Fruit fly (Drosophila melanogaster): Measurements from ENCODE around the gene CG15528.

CG15528 gene

DNA sequence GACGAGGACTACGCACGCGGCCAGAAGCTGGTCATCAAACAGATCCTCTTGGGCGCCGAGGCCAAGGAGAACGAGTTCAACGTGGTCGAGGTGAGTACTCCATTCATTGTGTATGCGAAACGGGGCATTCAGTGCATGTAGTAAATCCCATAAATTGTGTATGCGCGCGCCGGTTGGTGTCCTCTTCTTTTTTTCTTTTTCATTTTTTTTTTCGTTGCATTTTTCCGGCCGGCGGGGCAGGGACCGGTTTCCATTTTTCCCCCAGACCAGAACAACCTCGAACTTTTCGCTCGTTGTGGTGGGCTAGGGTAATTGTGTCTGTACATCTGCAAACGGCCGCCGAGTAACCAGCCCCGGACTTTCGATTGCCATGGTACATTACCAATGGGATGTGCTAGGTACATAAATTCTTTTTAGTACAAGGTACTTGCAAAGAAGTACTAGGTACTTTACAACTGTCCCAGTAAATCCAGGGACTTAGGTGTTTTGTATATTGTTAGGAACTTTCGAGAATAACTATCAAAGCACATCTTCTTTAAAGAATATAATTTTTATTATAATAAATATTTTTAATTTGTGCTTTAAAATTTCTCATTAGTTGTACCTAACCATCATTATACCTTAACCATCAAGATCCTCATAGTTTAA lies 46.5 kb downstream of the CG15528 start:
- no peak for TF ChIP-seq CG7101 (tag; optimal IDR thresholded peaks at IDR 0.05)
- no peak for TF ChIP-seq pad (GFP tag; optimal IDR thresholded peaks at IDR 0.05)
- no peak for TF ChIP-seq toe (GFP tag; optimal IDR thresholded peaks at IDR 0.05)
- TF ChIP-seq CG12768 (GFP tag; optimal IDR thresholded peaks at IDR 0.05) = no peak
- no peak for TF ChIP-seq cnc (optimal IDR thresholded peaks at IDR 0.05)
- no peak for TF ChIP-seq CG7045 (GFP tag; optimal IDR thresholded peaks at IDR 0.05)
- TF ChIP-seq tj (GFP tag; optimal IDR thresholded peaks at IDR 0.05) = no peak
- no peak for TF ChIP-seq Clk (GFP tag; optimal IDR thresholded peaks at IDR 0.05)
- TF ChIP-seq CG5204 (GFP tag; optimal IDR thresholded peaks at IDR 0.05) = no peak
- no peak for TF ChIP-seq Hr96 (GFP tag; optimal IDR thresholded peaks at IDR 0.05)
- no peak for TF ChIP-seq ovo (GFP tag; optimal IDR thresholded peaks at IDR 0.05)
- TF ChIP-seq CG1620 (GFP tag; optimal IDR thresholded peaks at IDR 0.05) = no peak
- TF ChIP-seq kay (GFP tag; ENCODE audit: borderline replicate concordance) = no peak
- no peak for TF ChIP-seq Crg-1 (GFP tag; optimal IDR thresholded peaks at IDR 0.05)
- TF ChIP-seq Mnt (GFP tag; optimal IDR thresholded peaks at IDR 0.05) = no peak
- no peak for TF ChIP-seq CG14711 (tag; optimal IDR thresholded peaks at IDR 0.05)
- TF ChIP-seq bab1 (GFP tag; optimal IDR thresholded peaks at IDR 0.05) = no peak

DNA sequence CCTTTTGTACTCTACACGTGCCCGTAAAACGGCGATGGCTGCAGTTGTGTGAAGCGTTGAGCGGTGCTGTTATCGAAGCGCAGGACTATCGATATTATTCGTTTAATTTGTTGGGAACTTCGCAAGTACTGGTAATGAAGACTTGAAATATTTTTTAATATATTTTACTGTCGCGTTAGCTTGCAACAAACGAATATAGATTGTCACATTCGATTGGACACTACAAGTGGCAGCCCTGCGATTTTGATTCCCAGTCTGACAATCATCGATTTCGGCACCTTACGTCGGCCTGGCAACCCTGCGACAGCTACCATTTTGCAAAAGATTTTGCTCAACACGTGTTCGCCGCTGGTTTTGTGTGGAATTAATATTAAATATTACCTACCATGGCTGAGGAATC lies 47.3 kb downstream of the CG15528 start, which contains the start of the genes Nlp and Nph:
TSS of gene Nlp (plus strand) at position 138 of the 400 bp plus-strand sequence.
TSS of gene Nph (minus strand) at position 214 of the 400 bp plus-strand sequence.
- TF ChIP-seq ovo (GFP tag; optimal IDR thresholded peaks at IDR 0.05) (no peak), Mnt (GFP tag; optimal IDR thresholded peaks at IDR 0.05) (peak; percentile 95), tj (GFP tag; optimal IDR thresholded peaks at IDR 0.05) (peak; percentile 56), cnc (optimal IDR thresholded peaks at IDR 0.05) (no peak), CG7045 (GFP tag; optimal IDR thresholded peaks at IDR 0.05) (peak; percentile 9), Crg-1 (GFP tag; optimal IDR thresholded peaks at IDR 0.05) (peak; percentile 54), kay (GFP tag; ENCODE audit: borderline replicate concordance) (no peak), CG5204 (GFP tag; optimal IDR thresholded peaks at IDR 0.05) (no peak), CG14711 (tag; optimal IDR thresholded peaks at IDR 0.05) (peak; percentile 93), Hr96 (GFP tag; optimal IDR thresholded peaks at IDR 0.05) (peak; percentile 65), CG11617 (GFP tag; optimal IDR thresholded peaks at IDR 0.05) (peak; percentile 22), toe (GFP tag; optimal IDR thresholded peaks at IDR 0.05) (peak; percentile 68), pad (GFP tag; optimal IDR thresholded peaks at IDR 0.05) (peak; percentile 30), CG1620 (GFP tag; optimal IDR thresholded peaks at IDR 0.05) (peak; percentile 47), bab1 (GFP tag; optimal IDR thresholded peaks at IDR 0.05) (peak; percentile 42), cic (GFP tag; optimal IDR thresholded peaks at IDR 0.05) (peak; percentile 13), CG7101 (tag; optimal IDR thresholded peaks at IDR 0.05) (peak; percentile 31), CG12768 (GFP tag; optimal IDR thresholded peaks at IDR 0.05) (peak; percentile 36), Clk (GFP tag; optimal IDR thresholded peaks at IDR 0.05) (no peak), CG33017 (tag; optimal IDR thresholded peaks at IDR 0.05) (no peak)

DNA sequence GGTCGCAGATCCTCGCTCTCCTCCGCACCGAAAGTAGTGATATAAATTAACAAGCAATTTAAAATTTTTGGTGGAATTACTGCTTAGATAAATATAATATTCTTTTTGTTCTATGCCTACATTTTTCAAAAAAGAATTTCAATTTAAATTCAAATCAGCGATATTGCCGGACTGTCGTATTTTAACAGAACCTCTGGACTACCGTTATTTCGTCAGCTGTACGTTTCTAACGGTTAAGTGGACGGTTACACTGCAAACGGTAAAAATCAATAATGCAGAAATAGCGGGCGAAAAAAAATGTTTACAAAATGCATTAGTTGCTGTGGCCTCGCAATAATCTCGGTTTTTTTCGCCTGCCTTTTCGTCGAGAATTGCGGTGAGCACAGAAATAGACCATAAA lies 51.6 kb downstream of the CG15528 start, which contains the start of gene Tace:
TSS of gene Tace (plus strand) at position 245 of the 400 bp plus-strand sequence.
- TF ChIP-seq CG7045 (GFP tag; optimal IDR thresholded peaks at IDR 0.05) = no peak
- peak; percentile 9 for TF ChIP-seq ovo (GFP tag; optimal IDR thresholded peaks at IDR 0.05)

DNA sequence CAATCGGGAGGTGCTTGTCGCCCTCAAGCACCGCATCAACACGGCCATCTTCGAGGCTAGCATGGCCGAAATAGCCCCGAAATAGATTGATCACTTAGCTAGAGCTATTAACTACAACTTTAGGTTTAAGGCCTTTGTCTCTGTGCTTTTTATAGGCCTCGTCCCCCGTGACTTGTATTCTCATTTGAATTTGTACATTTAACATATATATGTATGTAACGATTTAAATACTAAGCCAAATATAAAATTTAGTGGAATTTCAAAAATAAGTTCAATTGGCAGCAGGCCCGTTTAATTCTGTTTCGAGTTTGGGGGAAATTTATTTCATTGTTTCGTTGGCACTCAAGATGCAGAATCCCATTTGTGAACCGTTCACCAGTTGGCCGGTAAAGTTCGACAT lies 52.4 kb downstream of the CG15528 start, which contains the start of gene CG34298:
TSS of gene CG34298 (plus strand) at position 301 of the 400 bp plus-strand sequence.
- TF ChIP-seq CG7045 (GFP tag; optimal IDR thresholded peaks at IDR 0.05) (no peak), CG1620 (GFP tag; optimal IDR thresholded peaks at IDR 0.05) (no peak), kay (GFP tag; ENCODE audit: borderline replicate concordance) (no peak), Mnt (GFP tag; optimal IDR thresholded peaks at IDR 0.05) (no peak), CG5204 (GFP tag; optimal IDR thresholded peaks at IDR 0.05) (no peak), CG11617 (GFP tag; optimal IDR thresholded peaks at IDR 0.05) (no peak), cic (GFP tag; optimal IDR thresholded peaks at IDR 0.05) (no peak), CG12768 (GFP tag; optimal IDR thresholded peaks at IDR 0.05) (no peak), CG7101 (tag; optimal IDR thresholded peaks at IDR 0.05) (no peak), pad (GFP tag; optimal IDR thresholded peaks at IDR 0.05) (no peak), Hr96 (GFP tag; optimal IDR thresholded peaks at IDR 0.05) (no peak), ovo (GFP tag; optimal IDR thresholded peaks at IDR 0.05) (no peak), bab1 (GFP tag; optimal IDR thresholded peaks at IDR 0.05) (no peak), toe (GFP tag; optimal IDR thresholded peaks at IDR 0.05) (no peak), cnc (optimal IDR thresholded peaks at IDR 0.05) (no peak), tj (GFP tag; optimal IDR thresholded peaks at IDR 0.05) (no peak), CG14711 (tag; optimal IDR thresholded peaks at IDR 0.05) (no peak), Crg-1 (GFP tag; optimal IDR thresholded peaks at IDR 0.05) (no peak), CG33017 (tag; optimal IDR thresholded peaks at IDR 0.05) (no peak)
